Worm (Caenorhabditis elegans) whole organism, L1 larva: ENCODE measurements around the gene F22E5.21.
"Not testable (repeated sequence)": the region's sequence is repeated elsewhere in the genome, so short reads cannot be mapped to it uniquely, and the experiment has no call there.

Experiments used
- aha-1 ChIP-seq: fragments of 150-350 bp; optimal IDR thresholded peaks from 2 replicates; lab custom pipeline; 2014; ENCODE audit warnings: missing biosample characterization, missing genetic modification characterization
- alr-1 ChIP-seq: fragments of 200-800 bp; sonication (Bioruptor generic); optimal IDR thresholded peaks from 2 replicates; lab custom pipeline; 2018; ENCODE audit warnings: borderline replicate concordance, mild to moderate bottlenecking, missing genetic modification characterization, missing compliant biosample characterization
- elt-3 ChIP-seq, 6 experiments: fragments of 150-350 bp in 1 of 6; sonication (generic microtip); optimal IDR thresholded peaks; 2 replicates each; lab custom pipeline; 2017 to 2018; ENCODE audit warnings: missing biosample characterization in 6 of 6, missing genetic modification characterization in 6 of 6, inconsistent platforms in 1 of 6
- fos-1 ChIP-seq: fragments of 150-350 bp; optimal IDR thresholded peaks from 2 replicates; lab custom pipeline; 2014; ENCODE audit warnings: missing biosample characterization, missing genetic modification characterization
- nhr-237 ChIP-seq: fragments of 150-350 bp; optimal IDR thresholded peaks from 2 replicates; lab custom pipeline; 2014; ENCODE audit warnings: missing biosample characterization, missing genetic modification characterization
- skn-1 ChIP-seq: fragments of 150-350 bp; optimal IDR thresholded peaks from 2 replicates; lab custom pipeline; 2014; ENCODE audit warnings: missing biosample characterization, missing genetic modification characterization
- snpc-4 ChIP-seq: fragments of 150-350 bp; optimal IDR thresholded peaks from 2 replicates; lab custom pipeline; 2014; ENCODE audit warnings: missing biosample characterization, missing genetic modification characterization
- unc-62 ChIP-seq: fragments of 150-350 bp; optimal IDR thresholded peaks from 2 replicates; lab custom pipeline; 2014; ENCODE audit warnings: missing biosample characterization, missing genetic modification reagents, missing genetic modification characterization
- ztf-11 ChIP-seq, 2 experiments: sonication (generic microtip); optimal IDR thresholded peaks; 2 replicates each; lab custom pipeline; 2016 to 2017; ENCODE audit warnings: missing genetic modification characterization in 2 of 2, missing biosample characterization in 1 of 2, missing compliant biosample characterization in 1 of 2

DNA sequence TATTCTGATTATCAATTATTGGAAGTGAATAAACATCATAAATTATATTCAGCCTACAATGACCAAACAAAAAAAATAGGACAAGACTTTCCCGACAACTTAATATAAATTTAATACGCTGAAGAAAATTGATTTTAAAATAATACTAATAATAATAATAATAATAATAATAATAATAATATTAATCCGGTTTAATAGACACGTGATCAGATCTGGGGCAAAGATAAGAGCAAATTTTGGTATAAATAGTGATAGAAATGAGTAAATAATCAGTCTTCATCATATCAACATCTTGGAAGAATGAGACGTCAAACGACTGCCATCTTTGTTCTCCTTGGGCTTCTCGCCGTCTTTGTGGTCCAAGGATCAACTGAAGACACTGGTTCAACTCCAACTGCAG lies 18.1 kb downstream of the F22E5.21 start, which contains the start of gene msrp-6:
- not testable (repeated sequence) for TF ChIP-seq fos-1 (tag; lab: Kevin White, UChicago); ztf-11 (tag; optimal IDR thresholded peaks at IDR 0.05; lab: Kevin White, UChicago); skn-1 (tag; lab: Kevin White, UChicago); unc-62; snpc-4 (tag; lab: Kevin White, UChicago); elt-3 (tag; optimal IDR thresholded peaks at IDR 0.05; lab: Kevin White, UChicago); aha-1 (tag; lab: Kevin White, UChicago); nhr-237 (tag; lab: Kevin White, UChicago); alr-1 (tag; lab: Kevin White, UChicago)
